Fruit fly (Drosophila melanogaster) Kc167 (cell line): ENCODE measurements around the gene RAF2.

ENCODE experiments used
- Myc ChIP-seq: fragments of >200 bp; optimal IDR thresholded peaks from 2 replicates; lab custom pipeline; 2017; ENCODE audit warnings: missing external identifiers
- Sin3A ChIP-seq: fragments of >200 bp; optimal IDR thresholded peaks from 2 replicates; lab custom pipeline; 2018; ENCODE audit warnings: missing external identifiers
- h ChIP-seq: fragments of >200 bp; optimal IDR thresholded peaks from 3 replicates; lab custom pipeline; 2018; ENCODE audit warnings: missing external identifiers
- psq ChIP-seq: fragments of >200 bp; optimal IDR thresholded peaks from 2 replicates; lab custom pipeline; 2017; ENCODE audit warnings: missing external identifiers
- ttk ChIP-seq: sonication (Bioruptor generic); optimal IDR thresholded peaks from 2 replicates; lab custom pipeline; 2017; ENCODE audit warnings: missing external identifiers

DNA sequence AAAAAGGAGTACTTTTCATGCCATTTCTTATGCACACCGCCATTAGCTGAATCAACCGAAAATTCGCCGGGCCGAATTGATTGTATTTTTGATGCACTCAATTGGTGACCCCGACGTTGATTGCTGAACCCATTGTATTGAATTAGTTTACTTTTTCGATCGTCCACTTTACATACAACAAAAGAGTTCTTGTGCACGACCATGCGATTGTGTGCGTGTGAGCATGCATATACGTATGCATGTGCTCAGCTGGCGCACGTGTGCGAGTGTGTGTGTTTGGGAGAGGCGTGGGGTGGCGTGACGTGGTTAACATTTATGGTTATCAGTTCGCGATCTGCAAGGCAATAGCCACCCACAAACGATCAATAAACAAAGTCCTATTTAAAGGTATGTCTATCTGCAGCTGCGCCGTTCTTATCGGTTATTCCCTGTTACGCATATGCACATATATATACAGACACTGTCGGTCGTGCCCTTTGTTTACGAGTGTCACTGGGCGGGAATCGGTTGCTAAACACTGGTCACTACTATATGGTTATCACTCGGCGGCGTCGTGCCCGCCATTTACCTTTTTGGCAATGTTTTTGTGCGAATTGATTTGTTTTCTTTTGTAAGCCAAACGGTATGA is 761 bp upstream of the RAF2 start:
- TF ChIP-seq Myc (lab: Kevin White, UChicago) (no peak), psq (lab: Kevin White, UChicago) (no peak), ttk (lab: Kevin White, UChicago) (no peak), h (no peak), Sin3A (lab: Kevin White, UChicago) (no peak)
